Worm (Caenorhabditis elegans) whole organism, L3 larva: ENCODE measurements around the gene R160.14.

Source experiments
- ZK546.5 ChIP-seq: sonication (generic microtip); optimal IDR thresholded peaks from 2 replicates; lab custom pipeline; 2017; ENCODE audit warnings: missing biosample characterization, missing genetic modification characterization
- ama-1 ChIP-seq: fragments of 150-350 bp; optimal IDR thresholded peaks from 2 replicates; lab custom pipeline; 2018
- ceh-16 ChIP-seq: sonication (generic microtip); optimal IDR thresholded peaks from 2 replicates; lab custom pipeline; 2017; ENCODE audit warnings: missing biosample characterization, missing genetic modification characterization
- ceh-28 ChIP-seq: fragments of 150-350 bp; optimal IDR thresholded peaks from 2 replicates; lab custom pipeline; 2014; ENCODE audit warnings: missing biosample characterization, missing genetic modification reagents, missing genetic modification characterization
- daf-12 ChIP-seq: fragments of 150-350 bp; optimal IDR thresholded peaks from 2 replicates; lab custom pipeline; 2014; ENCODE audit warnings: missing biosample characterization, missing genetic modification reagents, missing genetic modification characterization
- egl-27 ChIP-seq: sonication (generic microtip); optimal IDR thresholded peaks from 4 replicates; lab custom pipeline; 2017; ENCODE audit warnings: missing biosample characterization, missing genetic modification reagents, missing genetic modification characterization
- egl-5 ChIP-seq: fragments of 150-350 bp; optimal IDR thresholded peaks from 2 replicates; lab custom pipeline; 2017; ENCODE audit warnings: missing biosample characterization, missing genetic modification reagents, missing genetic modification characterization, inconsistent platforms
- elt-2 ChIP-seq: sonication (generic microtip); optimal IDR thresholded peaks from 2 replicates; lab custom pipeline; 2016; ENCODE audit warnings: missing genetic modification reagents, mild to moderate bottlenecking, missing genetic modification characterization, missing compliant biosample characterization
- elt-3 ChIP-seq, 3 experiments: fragments of 150-350 bp in 1 of 3; sonication (generic microtip) in 2 of 3; optimal IDR thresholded peaks; 2 replicates in 2 of 3; 4 replicates in 1 of 3; lab custom pipeline; 2014 to 2017; ENCODE audit warnings: missing biosample characterization in 3 of 3, missing genetic modification characterization in 3 of 3
- eor-1 ChIP-seq, 2 experiments: fragments of 150-350 bp; optimal IDR thresholded peaks; 2 replicates each; lab custom pipeline; 2014 to 2018; ENCODE audit warnings: missing biosample characterization in 2 of 2, missing genetic modification characterization in 2 of 2
- fkh-10 ChIP-seq: sonication (generic microtip); optimal IDR thresholded peaks from 2 replicates; lab custom pipeline; 2017; ENCODE audit warnings: missing biosample characterization, missing genetic modification reagents, missing genetic modification characterization
- fkh-2 ChIP-seq: fragments of 150-350 bp; optimal IDR thresholded peaks from 2 replicates; lab custom pipeline; 2014; ENCODE audit warnings: missing biosample characterization, missing genetic modification reagents, missing genetic modification characterization
- fos-1 ChIP-seq: fragments of 150-350 bp; optimal IDR thresholded peaks from 2 replicates; lab custom pipeline; 2014; ENCODE audit warnings: missing biosample characterization, missing genetic modification characterization
- jun-1 ChIP-seq: fragments of 150-350 bp; optimal IDR thresholded peaks from 2 replicates; lab custom pipeline; 2014; ENCODE audit warnings: missing biosample characterization, missing genetic modification reagents, missing genetic modification characterization
- lin-39 ChIP-seq: fragments of 150-350 bp; optimal IDR thresholded peaks from 2 replicates; lab custom pipeline; 2018; ENCODE audit warnings: missing biosample characterization, missing genetic modification reagents, missing genetic modification characterization
- lsy-12 ChIP-seq: sonication (generic microtip); optimal IDR thresholded peaks from 2 replicates; lab custom pipeline; 2016; ENCODE audit warnings: mild to moderate bottlenecking, missing genetic modification characterization, missing compliant biosample characterization
- mdl-1 ChIP-seq: fragments of 150-350 bp; optimal IDR thresholded peaks from 2 replicates; lab custom pipeline; 2014; ENCODE audit warnings: missing biosample characterization, missing genetic modification characterization
- mml-1 ChIP-seq: fragments of 150-350 bp; sonication (generic microtip); optimal IDR thresholded peaks from 3 replicates; lab custom pipeline; 2014; ENCODE audit warnings: missing biosample characterization, missing genetic modification characterization
- nfya-1 ChIP-seq: sonication (generic microtip); optimal IDR thresholded peaks from 2 replicates; lab custom pipeline; 2017; ENCODE audit warnings: missing genetic modification characterization, mild to moderate bottlenecking, missing compliant biosample characterization, antibody characterized with exemption, moderate library complexity; ENCODE audit not compliant: insufficient read depth
- nhr-12 ChIP-seq: fragments of 150-350 bp; optimal IDR thresholded peaks from 2 replicates; lab custom pipeline; 2014; ENCODE audit warnings: missing biosample characterization, missing genetic modification characterization
- nhr-237 ChIP-seq: fragments of 150-350 bp; optimal IDR thresholded peaks from 2 replicates; lab custom pipeline; 2014; ENCODE audit warnings: missing biosample characterization, missing genetic modification characterization
- nhr-25 ChIP-seq: sonication (generic microtip); optimal IDR thresholded peaks from 2 replicates; lab custom pipeline; 2017; ENCODE audit warnings: missing biosample characterization, missing genetic modification characterization
- nhr-43 ChIP-seq: sonication (generic microtip); optimal IDR thresholded peaks from 2 replicates; lab custom pipeline; 2016; ENCODE audit warnings: mild to moderate bottlenecking, missing genetic modification characterization, missing compliant biosample characterization; ENCODE audit not compliant: poor library complexity, severe bottlenecking
- nhr-67 ChIP-seq: fragments of 150-350 bp; optimal IDR thresholded peaks from 2 replicates; lab custom pipeline; 2014; ENCODE audit warnings: missing biosample characterization, missing genetic modification characterization
- nhr-76 ChIP-seq: fragments of 150-350 bp; sonication (generic microtip); optimal IDR thresholded peaks from 5 replicates; lab custom pipeline; 2014; ENCODE audit warnings: missing biosample characterization, missing genetic modification characterization
- nhr-77 ChIP-seq: fragments of 150-350 bp; optimal IDR thresholded peaks from 2 replicates; lab custom pipeline; 2014; ENCODE audit warnings: missing biosample characterization, missing genetic modification characterization
- pha-4 ChIP-seq: fragments of 150-350 bp; optimal IDR thresholded peaks from 2 replicates; lab custom pipeline; 2014; ENCODE audit warnings: missing biosample characterization, missing genetic modification reagents, missing genetic modification characterization
- pqm-1 ChIP-seq: fragments of 150-350 bp; optimal IDR thresholded peaks from 2 replicates; lab custom pipeline; 2017; ENCODE audit warnings: missing biosample characterization, missing genetic modification characterization, inconsistent platforms
- sea-2 ChIP-seq: fragments of 150-350 bp; sonication (generic microtip); optimal IDR thresholded peaks from 4 replicates; lab custom pipeline; 2014; ENCODE audit warnings: missing biosample characterization, missing genetic modification reagents, missing genetic modification characterization
- skn-1 ChIP-seq: fragments of 150-350 bp; optimal IDR thresholded peaks from 2 replicates; lab custom pipeline; 2014; ENCODE audit warnings: missing biosample characterization, missing genetic modification characterization
- tbx-2 ChIP-seq: sonication (generic microtip); optimal IDR thresholded peaks from 2 replicates; lab custom pipeline; 2016; ENCODE audit warnings: mild to moderate bottlenecking, missing genetic modification characterization, missing compliant biosample characterization
- unc-39 ChIP-seq: sonication (generic microtip); optimal IDR thresholded peaks from 4 replicates; lab custom pipeline; 2017; ENCODE audit warnings: missing biosample characterization, missing genetic modification characterization
- zag-1 ChIP-seq: fragments of 150-350 bp; optimal IDR thresholded peaks from 2 replicates; lab custom pipeline; 2014; ENCODE audit warnings: missing biosample characterization, missing genetic modification characterization
- ztf-11 ChIP-seq: fragments of 150-350 bp; optimal IDR thresholded peaks from 2 replicates; lab custom pipeline; 2014; ENCODE audit warnings: missing biosample characterization, missing genetic modification characterization
- ztf-4 ChIP-seq: fragments of 150-350 bp; optimal IDR thresholded peaks from 2 replicates; lab custom pipeline; 2014; ENCODE audit warnings: missing biosample characterization, missing genetic modification characterization

The R160.14 gene

DNA sequence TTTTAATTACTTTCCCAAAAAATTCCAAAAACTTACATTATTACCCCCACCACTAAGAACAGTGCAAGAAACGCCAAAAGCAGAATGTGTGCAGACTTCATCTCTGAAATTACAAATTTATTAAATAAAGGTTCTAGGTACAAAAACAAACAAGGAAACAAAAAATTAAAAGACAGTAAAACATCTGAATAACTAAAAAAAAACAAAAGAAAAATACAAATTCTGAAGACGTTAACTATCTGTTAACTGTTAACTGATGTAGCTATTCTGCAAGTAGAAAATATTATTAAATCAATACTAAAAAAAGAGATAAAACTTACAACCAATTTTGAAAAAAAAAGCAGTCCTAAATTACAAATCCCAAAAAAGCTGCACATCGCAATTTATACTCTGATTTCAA, 475 bp downstream of the R160.14 start, which contains the start of gene R160.13:
Gene R160.13 (minus strand): TSS at position 101 of the 400 bp plus-strand sequence.
- TF ChIP-seq pqm-1: no peak
- no peak for TF ChIP-seq mdl-1 (tag; lab: Kevin White, UChicago)
- no peak for TF ChIP-seq nfya-1 (tag; lab: Kevin White, UChicago)
- TF ChIP-seq lin-39 (tag; lab: Kevin White, UChicago): no peak
- TF ChIP-seq ceh-16: no peak
- TF ChIP-seq nhr-67: no peak
- TF ChIP-seq nhr-237: no peak
- no peak for TF ChIP-seq sea-2 (GFP tag; lab: Kevin White, UChicago)
- TF ChIP-seq daf-12 (tag; lab: Kevin White, UChicago): no peak
- TF ChIP-seq elt-2 (tag; lab: Kevin White, UChicago): no peak
- no peak for TF ChIP-seq egl-27 (tag; lab: Kevin White, UChicago)
- no peak for TF ChIP-seq fkh-2
- TF ChIP-seq ztf-4 (tag; lab: Kevin White, UChicago): no peak
- TF ChIP-seq ztf-11 (tag; lab: Kevin White, UChicago): no peak
- no peak for TF ChIP-seq nhr-76 (tag; lab: Kevin White, UChicago)
- no peak for TF ChIP-seq jun-1 (tag; lab: Kevin White, UChicago)
- TF ChIP-seq fos-1: no peak

DNA sequence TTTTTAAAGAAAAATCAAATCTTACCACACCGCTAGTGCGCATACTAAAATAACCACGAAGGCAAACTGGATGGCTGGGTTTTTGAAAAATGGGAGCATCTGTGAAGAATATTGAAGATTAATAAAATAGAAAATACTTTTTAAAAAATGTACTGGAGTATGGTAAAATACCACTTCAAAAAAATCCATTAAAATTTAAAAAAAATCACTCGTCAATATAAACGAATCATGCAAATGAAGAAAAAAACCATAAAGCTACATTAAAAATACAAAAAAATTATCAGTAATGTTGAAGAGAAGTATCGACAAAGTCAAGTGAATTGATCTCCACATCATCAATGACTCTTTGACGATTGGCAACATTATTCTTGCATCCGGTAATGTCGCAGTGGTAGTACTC, 1.1 kb downstream of the R160.14 start, which contains the start of gene R160.5:
Gene R160.5 (minus strand): TSS at position 101 of the 400 bp plus-strand sequence.
- TF ChIP-seq eor-1 (tag; optimal IDR thresholded peaks at IDR 0.05; lab: Kevin White, UChicago) (no peak), ceh-28 (tag; lab: Kevin White, UChicago) (no peak), lsy-12 (tag; lab: Kevin White, UChicago) (no peak), lin-39 (tag; lab: Kevin White, UChicago) (no peak), tbx-2 (tag; lab: Kevin White, UChicago) (no peak)

ce11 chrX:4368800-4369199, 3.1 kb downstream of the R160.14 start, which contains the start of gene R160.4:
TSS of gene R160.4 (minus strand) at chrX:4368900.
- TF ChIP-seq fkh-2 (no peak), egl-5 (tag; lab: Kevin White, UChicago) (no peak), egl-27 (tag; lab: Kevin White, UChicago) (no peak), elt-3 (tag; optimal IDR thresholded peaks at IDR 0.05; lab: Kevin White, UChicago) (no peak), lin-39 (tag; lab: Kevin White, UChicago) (no peak), nfya-1 (tag; lab: Kevin White, UChicago) (no peak), fos-1 (no peak), fkh-10 (no peak), mml-1 (tag; lab: Kevin White, UChicago) (no peak), ceh-28 (tag; lab: Kevin White, UChicago) (no peak), ztf-4 (tag; lab: Kevin White, UChicago) (no peak), ceh-16 (no peak), nhr-43 (no peak)

DNA sequence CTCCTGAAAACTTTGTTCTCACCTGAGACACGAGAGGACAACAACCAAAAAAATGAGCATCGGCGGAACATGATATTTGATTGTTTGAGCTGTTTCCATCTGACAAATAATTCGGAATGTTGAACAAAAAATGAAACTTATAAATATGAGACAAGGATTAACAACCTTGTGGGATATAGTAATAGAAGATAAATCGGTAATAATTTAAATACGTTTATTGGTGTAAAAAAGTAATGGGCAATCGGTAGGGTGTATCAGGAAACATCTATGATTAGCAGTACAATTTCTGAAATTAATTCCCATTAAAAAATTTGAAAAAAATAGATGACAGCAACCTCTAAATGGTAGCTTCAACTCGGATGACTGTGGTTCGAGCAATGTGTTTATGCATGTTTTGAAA, 4.5 kb downstream of the R160.14 start, which contains the start of gene R160.10:
Gene R160.10 (minus strand): TSS at position 101 of the 400 bp plus-strand sequence.
- no peak for TF ChIP-seq nhr-237
- no peak for TF ChIP-seq fkh-2
- TF ChIP-seq unc-39 (tag; lab: Kevin White, UChicago): no peak
- no peak for TF ChIP-seq nhr-25 (tag; lab: Kevin White, UChicago)
- no peak for TF ChIP-seq ztf-11 (tag; lab: Kevin White, UChicago)
- TF ChIP-seq, all 47 proteins: peak for 0

- TF ChIP-seq ZK546.5: no peak
- TF ChIP-seq daf-12 (tag; lab: Kevin White, UChicago): no peak
- no peak for TF ChIP-seq nhr-12 (tag; lab: Kevin White, UChicago)
- TF ChIP-seq nhr-76 (tag; lab: Kevin White, UChicago): no peak
- TF ChIP-seq unc-39 (tag; lab: Kevin White, UChicago): no peak
- no peak for TF ChIP-seq fkh-2
- no peak for TF ChIP-seq nhr-43
- TF ChIP-seq sea-2 (GFP tag; lab: Kevin White, UChicago): no peak
Measured at ce11 chrX:4366231-4366630, 5.7 kb downstream of the R160.14 start, which contains the start of gene R160.3. TSS of gene R160.3 (minus strand) at chrX:4366331.

ce11 chrX:4364877-4365276, 7.0 kb downstream of the R160.14 start, which contains the start of gene F14H12.8:
TSS of gene F14H12.8 (minus strand) at chrX:4364977.
- no peak for TF ChIP-seq lsy-12 (tag; lab: Kevin White, UChicago)
- TF ChIP-seq elt-3 (tag; optimal IDR thresholded peaks at IDR 0.05; lab: Kevin White, UChicago): no peak
- no peak for TF ChIP-seq lin-39 (tag; lab: Kevin White, UChicago)
- no peak for TF ChIP-seq ztf-11 (tag; lab: Kevin White, UChicago)
- TF ChIP-seq pha-4 (tag; lab: Kevin White, UChicago): no peak
- no peak for TF ChIP-seq jun-1 (tag; lab: Kevin White, UChicago)
- TF ChIP-seq pqm-1: no peak
- TF ChIP-seq ceh-16: no peak
- no peak for TF ChIP-seq skn-1 (tag; lab: Kevin White, UChicago)
- no peak for TF ChIP-seq nhr-77 (tag; lab: Kevin White, UChicago)
- no peak for TF ChIP-seq ama-1 (lab: Kevin White, UChicago)
- no peak for TF ChIP-seq nhr-43
- TF ChIP-seq zag-1 (tag; lab: Kevin White, UChicago): no peak
- TF ChIP-seq, all 47 proteins: peak for 0
